Worm (Caenorhabditis elegans): ENCODE results near the gene F32H5.4.
A peak's percentile ranks its signal among the peaks of the same experiment; 100 is the strongest.

The F32H5.4 gene

DNA sequence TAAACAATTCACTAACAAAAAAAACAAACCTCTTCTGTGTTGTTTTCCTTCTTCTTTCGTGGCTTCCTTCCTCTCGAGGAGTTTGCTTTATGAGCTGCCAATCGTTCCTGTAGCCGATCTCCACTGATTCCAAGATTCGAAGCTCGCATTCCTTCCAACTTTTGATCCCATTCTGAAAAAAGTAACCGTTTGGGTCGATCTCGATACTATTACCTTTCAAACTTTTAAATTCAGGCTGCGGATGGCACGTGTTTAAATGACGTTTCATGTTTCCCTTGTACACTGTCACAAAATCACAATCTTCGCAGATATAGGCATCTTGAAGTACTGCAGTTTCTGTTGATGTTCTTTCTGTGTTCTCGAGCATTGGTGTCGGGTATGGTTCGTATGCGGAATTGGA, 27.1 kb downstream of the F32H5.4 start:
- TF ChIP-seq cog-1 (tag; optimal IDR thresholded peaks at IDR 0.05) (no peak), med-1 (GFP tag; optimal IDR thresholded peaks at IDR 0.05; ENCODE audit: insufficient read depth) (no peak), tab-1 (GFP tag; IDR thresholded peaks at IDR 0.05) (no peak), ztf-23 (GFP tag; IDR thresholded peaks at IDR 0.05) (no peak), ref-1 (GFP tag; conservative IDR thresholded peaks at IDR 0.05) (no peak), flt-1 (GFP tag; IDR thresholded peaks at IDR 0.05) (no peak), T22C8.4 (GFP tag; IDR thresholded peaks at IDR 0.05) (no peak), klf-2 (GFP tag; conservative IDR thresholded peaks at IDR 0.05) (no peak), ztf-29 (GFP tag; IDR thresholded peaks at IDR 0.05) (no peak)

DNA sequence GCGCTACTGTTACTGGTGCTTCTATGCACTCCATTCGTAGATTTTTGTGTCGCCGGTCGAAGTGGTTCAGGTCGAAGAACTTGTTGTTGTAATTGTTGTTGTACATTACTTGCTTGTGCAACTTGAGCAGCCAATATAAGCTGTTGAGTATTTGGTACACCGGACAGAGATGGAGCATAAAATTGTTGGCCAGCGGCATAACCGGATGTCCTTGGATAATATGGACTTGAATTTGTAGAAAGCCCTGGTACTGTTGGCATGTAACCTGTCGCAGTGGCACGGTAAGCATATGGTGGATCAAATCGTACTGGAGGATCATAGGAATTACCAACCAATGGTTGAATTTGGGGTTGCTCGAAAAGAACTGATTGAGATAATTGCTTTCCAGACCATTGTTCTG, 28.6 kb downstream of the F32H5.4 start:
- no peak for TF ChIP-seq T22C8.4 (GFP tag; IDR thresholded peaks at IDR 0.05)
- no peak for TF ChIP-seq ztf-23 (GFP tag; IDR thresholded peaks at IDR 0.05)
- no peak for TF ChIP-seq klf-2 (GFP tag; conservative IDR thresholded peaks at IDR 0.05)
- TF ChIP-seq cog-1 (tag; optimal IDR thresholded peaks at IDR 0.05), result no peak
- no peak for TF ChIP-seq tab-1 (GFP tag; IDR thresholded peaks at IDR 0.05)
- TF ChIP-seq ztf-29 (GFP tag; IDR thresholded peaks at IDR 0.05), result no peak

DNA sequence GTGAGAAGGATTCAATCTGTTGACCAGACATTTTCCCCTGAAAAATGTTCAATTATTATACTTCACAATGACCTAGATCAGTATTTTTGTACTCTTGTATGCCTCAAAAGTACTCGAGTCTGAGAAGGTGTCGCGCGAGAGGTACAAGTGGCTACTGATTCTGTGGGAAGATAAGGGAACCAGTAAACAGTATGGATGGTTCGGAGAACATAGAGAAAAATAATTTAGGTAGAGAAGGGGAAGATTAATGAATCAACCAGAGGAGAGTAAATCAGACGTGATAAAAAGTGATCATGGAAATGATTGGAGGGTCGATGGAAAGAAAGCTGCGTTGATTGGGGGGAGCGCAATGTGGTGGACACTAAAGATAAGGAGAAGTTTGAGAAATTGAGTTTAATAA, 29.1 kb downstream of the F32H5.4 start:
- no peak for TF ChIP-seq ztf-29 (GFP tag; IDR thresholded peaks at IDR 0.05)
- no peak for TF ChIP-seq ref-1 (GFP tag; conservative IDR thresholded peaks at IDR 0.05)
- no peak for TF ChIP-seq cog-1 (tag; optimal IDR thresholded peaks at IDR 0.05)
- TF ChIP-seq med-1 (GFP tag; optimal IDR thresholded peaks at IDR 0.05; ENCODE audit: insufficient read depth), result no peak
- no peak for TF ChIP-seq tab-1 (GFP tag; IDR thresholded peaks at IDR 0.05)
- no peak for TF ChIP-seq klf-2 (GFP tag; conservative IDR thresholded peaks at IDR 0.05)
- no peak for TF ChIP-seq flt-1 (GFP tag; IDR thresholded peaks at IDR 0.05)
- no peak for TF ChIP-seq ztf-23 (GFP tag; IDR thresholded peaks at IDR 0.05)
- TF ChIP-seq T22C8.4 (GFP tag; IDR thresholded peaks at IDR 0.05), result no peak

DNA sequence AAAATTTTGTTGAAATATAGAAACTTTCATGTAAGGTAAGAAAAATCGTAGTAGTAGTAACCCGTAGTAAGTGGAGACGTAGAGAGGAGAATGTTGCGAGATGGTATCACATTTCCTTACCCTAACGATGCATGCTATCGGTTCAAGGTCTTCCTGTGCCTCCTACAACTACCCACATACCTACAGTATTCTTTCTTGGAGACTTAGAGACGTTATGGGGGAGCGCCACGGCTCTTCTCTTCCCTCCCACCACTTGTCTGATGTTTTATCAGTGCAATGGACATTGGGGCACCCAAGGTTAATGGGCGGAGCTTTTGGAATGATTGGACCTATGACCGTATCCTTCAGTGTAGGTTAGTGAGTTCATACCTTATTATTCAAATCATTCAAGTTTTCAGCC, 30.6 kb downstream of the F32H5.4 start:
- no peak for TF ChIP-seq med-1 (GFP tag; optimal IDR thresholded peaks at IDR 0.05; ENCODE audit: insufficient read depth)
- TF ChIP-seq flt-1 (GFP tag; IDR thresholded peaks at IDR 0.05), result 0 out of 2 replicates have a peak, but pooled peaks have one; percentile 25

DNA sequence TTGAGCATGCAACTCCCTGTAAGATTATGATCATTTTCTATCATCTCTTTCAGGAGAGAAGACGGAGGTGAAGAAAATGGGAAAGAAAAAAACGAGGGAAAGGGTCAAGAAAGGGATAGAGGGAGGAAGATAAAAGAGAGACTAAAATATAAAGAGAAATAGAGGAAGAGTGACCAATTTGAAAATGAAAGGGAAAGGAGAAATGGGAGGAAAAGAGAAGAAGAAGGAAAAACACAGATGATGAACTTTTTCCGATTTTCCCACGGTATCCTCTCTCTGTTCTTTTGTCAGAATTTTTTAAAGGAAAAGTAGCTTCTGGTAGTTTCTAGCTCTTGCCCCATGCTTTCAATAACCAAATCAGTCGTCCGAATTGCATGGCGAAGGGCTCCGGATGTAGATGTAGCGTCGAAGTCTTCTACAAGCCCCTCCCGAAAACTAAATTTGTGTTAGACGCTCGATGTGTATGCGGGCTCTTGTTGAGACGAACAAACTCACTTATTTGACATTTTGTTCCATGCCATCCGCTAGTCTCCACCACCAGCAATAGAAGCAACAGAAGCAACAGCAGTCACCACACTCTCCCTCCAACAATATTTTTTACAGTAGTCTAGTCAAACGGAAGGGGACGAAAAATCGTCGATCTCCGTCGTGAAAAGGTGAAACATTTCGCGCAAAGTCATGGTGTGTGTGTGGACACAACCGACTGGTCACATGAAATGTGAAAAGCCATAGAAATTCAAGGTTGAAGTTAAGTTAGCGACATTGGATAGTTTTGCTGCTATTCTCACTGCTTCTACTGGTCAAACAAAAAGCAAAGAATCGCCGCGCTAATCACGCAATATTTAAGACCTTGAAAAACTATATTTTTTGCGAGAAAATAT, 31.3 kb downstream of the F32H5.4 start, which contains the start of gene somi-1:
somi-1 (minus strand) TSS at position 18 of the 881 bp plus-strand sequence.
- TF ChIP-seq ztf-23 (GFP tag; IDR thresholded peaks at IDR 0.05) (peak; percentile 15; the same call in 1 of the 2 replicates), klf-2 (GFP tag; conservative IDR thresholded peaks at IDR 0.05) (no peak)

DNA sequence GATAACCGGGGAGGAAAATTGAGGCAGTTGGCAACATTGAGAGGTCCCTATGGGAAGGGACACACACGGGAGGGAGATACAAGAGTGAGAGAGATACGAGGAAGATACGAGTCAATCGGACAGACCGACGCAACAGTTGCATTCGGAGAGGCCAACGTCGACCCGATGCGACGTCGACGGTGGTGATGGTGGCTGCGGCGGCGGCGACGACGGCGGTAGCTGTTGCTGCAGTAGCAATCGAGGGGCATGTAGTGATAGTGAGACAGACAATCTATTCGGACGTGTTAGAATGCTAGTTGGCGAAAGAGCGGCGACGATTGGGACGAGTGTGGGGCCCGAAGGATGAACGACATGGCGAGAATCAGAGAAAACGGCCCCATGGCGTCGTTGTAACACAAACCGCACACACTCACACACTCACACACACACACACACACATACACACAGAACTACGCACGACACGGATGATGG, 33.0 kb downstream of the F32H5.4 start:
- TF ChIP-seq flt-1 (GFP tag; IDR thresholded peaks at IDR 0.05), result peak; percentile 34; the same call in 1 of the 2 replicates
- no peak for TF ChIP-seq med-1 (GFP tag; optimal IDR thresholded peaks at IDR 0.05; ENCODE audit: insufficient read depth)

DNA sequence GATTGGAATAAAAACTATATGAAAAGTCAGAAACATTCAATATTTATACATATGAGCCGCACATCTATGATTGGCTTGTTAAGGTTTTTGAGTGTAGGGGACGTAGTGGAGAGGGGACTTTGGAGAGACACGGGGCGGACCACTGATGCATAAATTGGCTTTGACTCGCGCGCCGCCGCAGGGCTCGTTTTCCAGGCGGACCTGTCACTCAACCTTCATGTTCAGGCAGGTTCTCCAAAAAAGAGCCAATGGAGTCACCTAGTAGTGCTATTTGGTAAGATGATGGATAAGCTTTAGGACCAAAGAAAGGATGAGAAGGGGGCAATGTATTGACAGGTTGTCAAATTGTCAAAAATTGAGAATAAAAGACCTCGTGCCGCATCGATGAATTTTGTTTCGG, 34.6 kb downstream of the F32H5.4 start:
- TF ChIP-seq ztf-23 (GFP tag; IDR thresholded peaks at IDR 0.05), result 0 out of 2 replicates have a peak, but pooled peaks have one; percentile 12
- no peak for TF ChIP-seq ref-1 (GFP tag; conservative IDR thresholded peaks at IDR 0.05)
- TF ChIP-seq flt-1 (GFP tag; IDR thresholded peaks at IDR 0.05), result no peak
- TF ChIP-seq cog-1 (tag; optimal IDR thresholded peaks at IDR 0.05), result no peak

DNA sequence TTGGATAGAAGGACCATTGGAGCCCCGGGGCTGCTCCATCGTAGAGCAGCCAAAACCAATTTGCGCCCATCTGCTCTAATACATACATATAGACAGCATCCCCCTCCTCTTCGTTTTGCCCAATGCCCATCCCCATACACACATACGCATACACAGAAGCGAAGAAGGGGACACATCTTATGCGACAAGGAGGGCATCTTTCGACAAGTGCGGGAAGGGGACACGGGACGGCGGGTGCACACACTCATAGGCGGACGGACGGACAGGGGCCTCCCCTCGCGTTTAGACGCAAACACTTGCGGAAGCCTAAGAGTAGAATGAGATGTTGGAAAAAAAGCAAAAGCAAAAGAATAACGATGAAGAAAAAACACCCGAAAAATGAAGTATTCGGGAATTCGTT, 36.1 kb downstream of the F32H5.4 start:
- TF ChIP-seq cog-1 (tag; optimal IDR thresholded peaks at IDR 0.05) (peak; percentile 65), ztf-29 (GFP tag; IDR thresholded peaks at IDR 0.05) (0 out of 2 replicates have a peak, but pooled peaks have one; percentile 27), T22C8.4 (GFP tag; IDR thresholded peaks at IDR 0.05) (no peak), ref-1 (GFP tag; conservative IDR thresholded peaks at IDR 0.05) (no peak), tab-1 (GFP tag; IDR thresholded peaks at IDR 0.05) (no peak), klf-2 (GFP tag; conservative IDR thresholded peaks at IDR 0.05) (0 out of 2 replicates have a peak, but pooled peaks have one; percentile 43), med-1 (GFP tag; optimal IDR thresholded peaks at IDR 0.05; ENCODE audit: insufficient read depth) (no peak), flt-1 (GFP tag; IDR thresholded peaks at IDR 0.05) (peak; percentile 71), ztf-23 (GFP tag; IDR thresholded peaks at IDR 0.05) (0 out of 2 replicates have a peak, but pooled peaks have one; percentile 39)

DNA sequence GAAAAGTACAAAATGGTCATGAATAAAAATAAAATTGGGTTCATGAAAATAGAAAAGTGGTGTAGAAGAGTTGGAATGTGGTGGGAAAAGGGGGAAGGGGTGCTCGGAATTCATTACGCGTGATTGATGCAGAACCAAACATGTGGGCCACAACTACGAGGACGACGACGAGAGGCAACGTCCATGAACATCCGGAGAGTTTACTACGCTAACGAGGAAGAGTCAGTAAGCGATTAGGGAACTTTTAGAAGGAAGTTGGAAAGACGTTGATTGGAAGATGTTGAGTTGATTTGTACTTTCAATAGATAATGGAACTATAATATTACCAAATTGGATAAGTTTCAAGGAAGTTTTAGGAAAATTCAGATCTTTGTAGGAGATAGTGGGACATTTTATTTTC, 41.3 kb downstream of the F32H5.4 start:
- no peak for TF ChIP-seq med-1 (GFP tag; optimal IDR thresholded peaks at IDR 0.05; ENCODE audit: insufficient read depth)

DNA sequence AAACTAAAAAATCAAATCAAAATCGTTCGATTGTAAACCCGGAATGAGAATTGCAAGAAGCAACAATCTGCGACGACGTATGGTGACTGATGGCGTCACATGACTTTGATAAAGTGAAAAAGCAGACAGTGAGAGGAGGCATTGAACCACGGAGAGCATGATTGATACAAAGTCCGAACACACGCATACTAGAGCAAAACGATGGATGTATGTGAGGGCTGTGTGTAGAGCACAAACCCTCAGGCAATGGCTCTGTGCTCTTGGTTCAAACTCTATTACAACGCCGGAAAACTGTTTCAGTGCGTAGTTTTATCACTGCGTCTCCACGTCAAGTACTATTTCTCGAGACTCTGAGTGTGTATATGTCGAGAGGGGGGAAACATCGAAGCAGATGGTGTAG, 42.2 kb downstream of the F32H5.4 start:
- TF ChIP-seq ztf-29 (GFP tag; IDR thresholded peaks at IDR 0.05), result no peak
- TF ChIP-seq med-1 (GFP tag; optimal IDR thresholded peaks at IDR 0.05; ENCODE audit: insufficient read depth), result no peak
- TF ChIP-seq klf-2 (GFP tag; conservative IDR thresholded peaks at IDR 0.05), result no peak
- TF ChIP-seq ztf-23 (GFP tag; IDR thresholded peaks at IDR 0.05), result no peak
- TF ChIP-seq T22C8.4 (GFP tag; IDR thresholded peaks at IDR 0.05), result no peak
- no peak for TF ChIP-seq tab-1 (GFP tag; IDR thresholded peaks at IDR 0.05)
- no peak for TF ChIP-seq flt-1 (GFP tag; IDR thresholded peaks at IDR 0.05)
- TF ChIP-seq cog-1 (tag; optimal IDR thresholded peaks at IDR 0.05), result no peak
- no peak for TF ChIP-seq ref-1 (GFP tag; conservative IDR thresholded peaks at IDR 0.05)
